Worm (Caenorhabditis elegans): ENCODE results near the gene F54D5.24.
A peak's percentile ranks its signal among the peaks of the same experiment; 100 is the strongest.
"Not testable (repeated sequence)": the region's sequence is repeated elsewhere in the genome, so short reads cannot be mapped to it uniquely, and the experiment has no call there.

F54D5.24 gene

ce11 chrII:11542385-11542784 lies 13.4 kb upstream of the F54D5.24 start, which contains the start of gene gtf-2E2:
TSS of gene gtf-2E2 (minus strand) at chrII:11542495.
- TF ChIP-seq W03F9.2 (tag; optimal IDR thresholded peaks at IDR 0.05): no peak
- TF ChIP-seq dao-5 (tag; optimal IDR thresholded peaks at IDR 0.05): no peak
- no peak for TF ChIP-seq him-1 (tag; optimal IDR thresholded peaks at IDR 0.05)

- TF ChIP-seq W03F9.2 (tag; optimal IDR thresholded peaks at IDR 0.05): no peak
- TF ChIP-seq dao-5 (tag; optimal IDR thresholded peaks at IDR 0.05): no peak
- TF ChIP-seq him-1 (tag; optimal IDR thresholded peaks at IDR 0.05): no peak
These were observed 12.8 kb upstream of the F54D5.24 start for ce11 chrII:11542958-11543357.

ce11 chrII:11544714-11545113 lies 11.0 kb upstream of the F54D5.24 start, which contains the start of gene F54D5.9:
TSS of gene F54D5.9 (minus strand) at chrII:11544828.
- TF ChIP-seq dao-5 (tag; optimal IDR thresholded peaks at IDR 0.05) (no peak), W03F9.2 (tag; optimal IDR thresholded peaks at IDR 0.05) (no peak), him-1 (tag; optimal IDR thresholded peaks at IDR 0.05) (no peak)

ce11 chrII:11545299-11545951 lies 10.3 kb upstream of the F54D5.24 start, which contains the start of gene dnj-13:
TSS of gene dnj-13 (plus strand) at chrII:11545701.
- peak; percentile 36 for TF ChIP-seq dao-5 (tag; optimal IDR thresholded peaks at IDR 0.05)
- TF ChIP-seq him-1 (tag; optimal IDR thresholded peaks at IDR 0.05): peak; percentile 73
- peak; percentile 83 for TF ChIP-seq W03F9.2 (tag; optimal IDR thresholded peaks at IDR 0.05)

- TF ChIP-seq dao-5 (tag; optimal IDR thresholded peaks at IDR 0.05) (no peak), him-1 (tag; optimal IDR thresholded peaks at IDR 0.05) (no peak), W03F9.2 (tag; optimal IDR thresholded peaks at IDR 0.05) (no peak)
These were observed 9.8 kb upstream of the F54D5.24 start for ce11 chrII:11545952-11546325.

- peak; percentile 30 for TF ChIP-seq W03F9.2 (tag; optimal IDR thresholded peaks at IDR 0.05)
- TF ChIP-seq dao-5 (tag; optimal IDR thresholded peaks at IDR 0.05): no peak
These were observed 8.5 kb upstream of the F54D5.24 start, which contains the start of gene F54D5.7 for ce11 chrII:11547254-11547687. TSS of gene F54D5.7 (plus strand) at chrII:11547517.

- not testable (repeated sequence) for TF ChIP-seq dao-5, him-1, W03F9.2 (tag; optimal IDR thresholded peaks at IDR 0.05)
These were observed 3.8 kb upstream of the F54D5.24 start, which contains the start of gene dhgd-1 for ce11 chrII:11551981-11552380. TSS of gene dhgd-1 (minus strand) at chrII:11552081.

- no peak for TF ChIP-seq W03F9.2 (tag; optimal IDR thresholded peaks at IDR 0.05)
- no peak for TF ChIP-seq him-1 (tag; optimal IDR thresholded peaks at IDR 0.05)
- TF ChIP-seq dao-5 (tag; optimal IDR thresholded peaks at IDR 0.05): no peak
These were observed 589 bp downstream of the F54D5.24 start, which contains the start of gene F54D5.17 for ce11 chrII:11556338-11556737. TSS of gene F54D5.17 (plus strand) at chrII:11556638.

- TF ChIP-seq dao-5 (tag; optimal IDR thresholded peaks at IDR 0.05): no peak
- no peak for TF ChIP-seq W03F9.2 (tag; optimal IDR thresholded peaks at IDR 0.05)
- TF ChIP-seq him-1 (tag; optimal IDR thresholded peaks at IDR 0.05): no peak
These were observed 8.4 kb downstream of the F54D5.24 start, which contains the start of gene F54D5.15 for ce11 chrII:11564127-11564526. TSS of gene F54D5.15 (minus strand) at chrII:11564227.

ce11 chrII:11566970-11567711 lies 11.4 kb downstream of the F54D5.24 start, which contains the start of gene F54D5.5:
TSS of gene F54D5.5 (minus strand) at chrII:11567020.
- TF ChIP-seq him-1 (tag; optimal IDR thresholded peaks at IDR 0.05) (no peak), W03F9.2 (tag; optimal IDR thresholded peaks at IDR 0.05) (no peak), dao-5 (tag; optimal IDR thresholded peaks at IDR 0.05) (no peak)

- TF ChIP-seq him-1 (tag; optimal IDR thresholded peaks at IDR 0.05): no peak
- no peak for TF ChIP-seq W03F9.2 (tag; optimal IDR thresholded peaks at IDR 0.05)
- no peak for TF ChIP-seq dao-5 (tag; optimal IDR thresholded peaks at IDR 0.05)
These were observed 12.9 kb downstream of the F54D5.24 start for ce11 chrII:11568670-11569069.

ce11 chrII:11569213-11569868 lies 13.6 kb downstream of the F54D5.24 start, which contains the start of the genes F54D5.23 and F54D5.4:
TSS of gene F54D5.23 (minus strand) at chrII:11569287.
TSS of gene F54D5.4 (plus strand) at chrII:11569818.
- TF ChIP-seq W03F9.2 (tag; optimal IDR thresholded peaks at IDR 0.05) (no peak), him-1 (tag; optimal IDR thresholded peaks at IDR 0.05) (no peak), dao-5 (tag; optimal IDR thresholded peaks at IDR 0.05) (no peak)

- no peak for TF ChIP-seq dao-5 (tag; optimal IDR thresholded peaks at IDR 0.05)
These were observed 15.6 kb downstream of the F54D5.24 start, which contains the start of gene F54D5.3 for ce11 chrII:11571260-11571854. TSS of gene F54D5.3 (plus strand) at chrII:11571805.

Measured in whole organism, L4/young adult.